Worm (Caenorhabditis elegans) whole organism, L3 larva: ENCODE results near the gene gsp-2.

ENCODE experiments used
- ZK546.5 ChIP-seq: sonication (generic microtip); optimal IDR thresholded peaks from 2 replicates; lab custom pipeline; 2017; ENCODE audit warnings: missing biosample characterization, missing genetic modification characterization
- ceh-82 ChIP-seq: fragments of 150-350 bp; optimal IDR thresholded peaks from 2 replicates; lab custom pipeline; 2014; ENCODE audit warnings: missing biosample characterization, missing genetic modification characterization
- elt-3 ChIP-seq, 3 experiments: fragments of 150-350 bp in 1 of 3; sonication (generic microtip) in 2 of 3; optimal IDR thresholded peaks; 2 replicates in 2 of 3; 4 replicates in 1 of 3; lab custom pipeline; 2014 to 2017; ENCODE audit warnings: missing biosample characterization in 3 of 3, missing genetic modification characterization in 3 of 3
- mdl-1 ChIP-seq: fragments of 150-350 bp; optimal IDR thresholded peaks from 2 replicates; lab custom pipeline; 2014; ENCODE audit warnings: missing biosample characterization, missing genetic modification characterization
- pha-4 ChIP-seq: fragments of 150-350 bp; optimal IDR thresholded peaks from 2 replicates; lab custom pipeline; 2014; ENCODE audit warnings: missing biosample characterization, missing genetic modification reagents, missing genetic modification characterization
- snpc-4 ChIP-seq: fragments of 150-350 bp; optimal IDR thresholded peaks from 2 replicates; lab custom pipeline; 2014; ENCODE audit warnings: missing biosample characterization, missing genetic modification characterization

- TF ChIP-seq ZK546.5 (tag; lab: Kevin White, UChicago) (no peak), elt-3 (tag; optimal IDR thresholded peaks at IDR 0.05; lab: Kevin White, UChicago) (no peak), snpc-4 (tag; lab: Kevin White, UChicago) (peak; percentile 47), pha-4 (peak; percentile 63), mdl-1 (tag; lab: Kevin White, UChicago) (no peak), ceh-82 (tag; lab: Kevin White, UChicago) (no peak)
Measured at ce11 chrIII:7357356-7357755, 21.0 kb downstream of the gsp-2 start, which contains the start of gene F08F8.10.
